Worm (Caenorhabditis elegans) whole organism, L2 larva: ENCODE data around the gene eif-3.L.

Experiments
- ZK546.5 ChIP-seq: sonication (generic microtip); optimal IDR thresholded peaks from 2 replicates; lab custom pipeline; 2017; ENCODE audit warnings: missing biosample characterization, missing genetic modification characterization
- aly-2 ChIP-seq: fragments of 150-350 bp; optimal IDR thresholded peaks from 2 replicates; lab custom pipeline; 2014; ENCODE audit warnings: missing biosample characterization, missing genetic modification characterization
- ama-1 ChIP-seq: fragments of 150-350 bp; optimal IDR thresholded peaks from 2 replicates; lab custom pipeline; 2018; ENCODE audit warnings: inconsistent platforms
- ceh-82 ChIP-seq: fragments of 150-350 bp; optimal IDR thresholded peaks from 2 replicates; lab custom pipeline; 2014; ENCODE audit warnings: missing biosample characterization, missing genetic modification characterization
- lin-11 ChIP-seq: fragments of 150-350 bp; sonication (generic microtip); optimal IDR thresholded peaks from 2 replicates; lab custom pipeline; 2014; ENCODE audit warnings: missing biosample characterization, missing genetic modification characterization, inconsistent platforms, mixed read lengths
- mdl-1 ChIP-seq, 2 experiments: fragments of 150-350 bp in 1 of 2; sonication (generic microtip) in 1 of 2; optimal IDR thresholded peaks; 2 replicates each; lab custom pipeline; 2017; ENCODE audit warnings: missing biosample characterization in 2 of 2, missing genetic modification characterization in 2 of 2
- nhr-77 ChIP-seq: fragments of 150-350 bp; optimal IDR thresholded peaks from 2 replicates; lab custom pipeline; 2014; ENCODE audit warnings: missing biosample characterization, missing genetic modification characterization
- unc-62 ChIP-seq: fragments of 150-350 bp; optimal IDR thresholded peaks from 2 replicates; lab custom pipeline; 2014; ENCODE audit warnings: missing biosample characterization, missing genetic modification reagents, missing genetic modification characterization
- zag-1 ChIP-seq: fragments of 150-350 bp; optimal IDR thresholded peaks from 2 replicates; lab custom pipeline; 2014; ENCODE audit warnings: missing biosample characterization, missing genetic modification characterization
- ztf-11 ChIP-seq: sonication (generic microtip); optimal IDR thresholded peaks from 2 replicates; lab custom pipeline; 2017; ENCODE audit warnings: missing biosample characterization, missing genetic modification characterization

ce11 chrII:5592857-5593256, 29.4 kb downstream of the eif-3.L start:
- TF ChIP-seq ztf-11 (no peak), mdl-1 (tag; optimal IDR thresholded peaks at IDR 0.05; lab: Kevin White, UChicago) (no peak), ceh-82 (tag; lab: Kevin White, UChicago) (no peak), aly-2 (tag; lab: Kevin White, UChicago) (no peak), ZK546.5 (tag; lab: Kevin White, UChicago) (no peak), nhr-77 (tag; lab: Kevin White, UChicago) (no peak), ama-1 (lab: Kevin White, UChicago) (no peak), zag-1 (tag; lab: Kevin White, UChicago) (no peak), unc-62 (GFP tag; lab: Kevin White, UChicago) (no peak), lin-11 (tag; lab: Kevin White, UChicago) (no peak)
